Worm (Caenorhabditis elegans) whole organism, mixed stage, embryonic: ENCODE results near the gene T25B9.1.

Experiments used
- blmp-1 ChIP-seq: fragments of 150-350 bp; optimal IDR thresholded peaks from 2 replicates; lab custom pipeline; 2014; ENCODE audit warnings: missing biosample characterization, missing genetic modification characterization
- ceh-43 ChIP-seq: fragments of 200-800 bp; sonication (Bioruptor generic); optimal IDR thresholded peaks from 2 replicates; lab custom pipeline; 2018; ENCODE audit warnings: mild to moderate bottlenecking, missing genetic modification characterization, moderate library complexity, missing compliant biosample characterization
- ceh-83 ChIP-seq: fragments of 200-800 bp; sonication (Bioruptor generic); optimal IDR thresholded peaks from 2 replicates; lab custom pipeline; 2018; ENCODE audit warnings: mild to moderate bottlenecking, missing genetic modification characterization, missing compliant biosample characterization
- mab-5 ChIP-seq: fragments of 150-350 bp; optimal IDR thresholded peaks from 2 replicates; lab custom pipeline; 2014; ENCODE audit warnings: missing biosample characterization, missing genetic modification characterization
- mep-1 ChIP-seq: fragments of 150-350 bp; optimal IDR thresholded peaks from 2 replicates; lab custom pipeline; 2017; ENCODE audit warnings: missing biosample characterization, missing genetic modification reagents, missing genetic modification characterization, inconsistent platforms
- nhr-237 ChIP-seq: fragments of 150-350 bp; optimal IDR thresholded peaks from 2 replicates; lab custom pipeline; 2014; ENCODE audit warnings: missing biosample characterization, missing genetic modification characterization
- nhr-28 ChIP-seq: fragments of 150-350 bp; optimal IDR thresholded peaks from 2 replicates; lab custom pipeline; 2014; ENCODE audit warnings: missing biosample characterization, missing genetic modification characterization
- pha-4 ChIP-seq: fragments of 150-350 bp; optimal IDR thresholded peaks from 2 replicates; lab custom pipeline; 2018; ENCODE audit warnings: missing biosample characterization, missing genetic modification reagents, missing genetic modification characterization
- unc-62 ChIP-seq: fragments of 150-350 bp; optimal IDR thresholded peaks from 2 replicates; lab custom pipeline; 2014; ENCODE audit warnings: missing biosample characterization, missing genetic modification reagents, missing genetic modification characterization
- ztf-11 ChIP-seq: fragments of 150-350 bp; optimal IDR thresholded peaks from 2 replicates; lab custom pipeline; 2014; ENCODE audit warnings: missing biosample characterization, missing genetic modification characterization

DNA sequence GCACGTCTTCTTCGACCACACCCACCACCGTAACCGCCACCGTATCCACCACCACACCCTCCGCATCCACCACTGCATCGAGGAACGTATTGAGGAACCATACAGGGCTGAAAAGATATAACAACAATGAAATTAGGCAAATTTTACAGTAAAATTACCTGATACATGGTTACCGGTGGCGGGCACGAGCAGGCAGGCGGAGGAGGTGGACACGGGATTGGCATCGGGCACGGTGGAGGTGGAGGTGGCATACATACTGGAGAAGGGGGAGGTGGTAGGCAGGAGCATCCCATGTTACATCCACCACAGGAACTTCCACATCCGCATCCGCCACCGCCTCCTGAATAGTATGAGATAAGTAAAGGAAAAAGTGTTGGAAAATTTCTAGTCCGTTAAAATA, 51.5 kb downstream of the T25B9.1 start:
- TF ChIP-seq blmp-1, result no peak
- TF ChIP-seq nhr-237 (tag; lab: Kevin White, UChicago), result no peak
- no peak for TF ChIP-seq ceh-83 (GFP tag; lab: Kevin White, UChicago)
- no peak for TF ChIP-seq pha-4 (tag; lab: Kevin White, UChicago)
- TF ChIP-seq mep-1 (tag; lab: Kevin White, UChicago), result no peak
- no peak for TF ChIP-seq unc-62 (GFP tag; lab: Kevin White, UChicago)
- no peak for TF ChIP-seq mab-5 (tag; lab: Kevin White, UChicago)
- no peak for TF ChIP-seq nhr-28 (tag; lab: Kevin White, UChicago)
- no peak for TF ChIP-seq ceh-43
- TF ChIP-seq ztf-11 (tag; lab: Kevin White, UChicago), result no peak
